Fruit fly (Drosophila melanogaster) whole organism, adult: ENCODE data around the gene CG42813.

Experiments used
- CG33017 ChIP-seq: fragments of 200-800 bp; sonication (Bioruptor generic); optimal IDR thresholded peaks from 2 replicates; lab custom pipeline; 2018; ENCODE audit warnings: missing biosample characterization, mild to moderate bottlenecking, missing genetic modification characterization, moderate library complexity
- CG5204 ChIP-seq: fragments of 200-800 bp; sonication (Bioruptor generic); optimal IDR thresholded peaks from 2 replicates; lab custom pipeline; 2016; ENCODE audit warnings: missing biosample characterization, missing genetic modification characterization

dm6 chr3R:27178546-27179375 lies 49.6 kb downstream of the CG42813 start:
- TF ChIP-seq CG33017 (no peak), CG5204 (GFP tag; lab: Kevin White, UChicago) (no peak)
